In genomic region chrII:8071801-8072544, ce11 we compare ENCODE assay signal across 6 worm cellular contexts.
TF ChIP-seq lines count a peak whose summit lies in the region.

No protein-coding gene starts in this region.

TF ChIP-seq in whole organism, L1 larva, 84 proteins besides CTCF, POLR2A, EP300 and RAD21 (continued from another document and continues in another):
- TF ChIP-seq sup-37 (GFP tag; optimal IDR thresholded peaks at IDR 0.05; lab: Kevin White, UChicago) = peak; percentile 4
- peak; percentile 85 for TF ChIP-seq fkh-8 (tag; optimal IDR thresholded peaks at IDR 0.05; lab: Kevin White, UChicago)
- TF ChIP-seq swsn-7 (tag; optimal IDR thresholded peaks at IDR 0.05; lab: Kevin White, UChicago) = peak; percentile 54
- TF ChIP-seq F16B12.6 (tag; optimal IDR thresholded peaks at IDR 0.05; lab: Kevin White, UChicago) = no peak
- peak in 1 of 3 experiments; percentile 33 for TF ChIP-seq ceh-82 (tag; optimal IDR thresholded peaks at IDR 0.05; lab: Kevin White, UChicago)
- TF ChIP-seq grh-1 (GFP tag; IDR thresholded peaks at IDR 0.05; lab: Robert Waterston, UW) = no peak
- no peak for TF ChIP-seq aly-2 (tag; optimal IDR thresholded peaks at IDR 0.05; lab: Kevin White, UChicago)
- TF ChIP-seq fos-1 (tag; optimal IDR thresholded peaks at IDR 0.05; lab: Kevin White, UChicago) = no peak
- no peak for TF ChIP-seq ceh-90 (tag; optimal IDR thresholded peaks at IDR 0.05; lab: Kevin White, UChicago)
- peak; percentile 73 for TF ChIP-seq snu-23 (GFP tag; optimal IDR thresholded peaks at IDR 0.05; lab: Kevin White, UChicago)
- TF ChIP-seq nhr-85 (tag; lab: Kevin White, UChicago) = peak; percentile 44
- TF ChIP-seq mep-1 (tag; optimal IDR thresholded peaks at IDR 0.05; lab: Kevin White, UChicago) = peak; percentile 72
- no peak for TF ChIP-seq zip-4 (GFP tag; optimal IDR thresholded peaks at IDR 0.05; lab: Kevin White, UChicago)
- TF ChIP-seq snpc-4 (tag; optimal IDR thresholded peaks at IDR 0.05; lab: Kevin White, UChicago) = no peak
- TF ChIP-seq pax-3 (tag; optimal IDR thresholded peaks at IDR 0.05; lab: Kevin White, UChicago) = peak; percentile 13
- TF ChIP-seq C04F5.9 (tag; optimal IDR thresholded peaks at IDR 0.05; lab: Kevin White, UChicago) = no peak
- TF ChIP-seq dpl-1 (GFP tag; optimal IDR thresholded peaks at IDR 0.05; lab: Kevin White, UChicago) = peak in 2 of 3 experiments; percentile 4 to 38
- TF ChIP-seq alr-1 (tag; optimal IDR thresholded peaks at IDR 0.05; lab: Kevin White, UChicago; ENCODE audit: borderline replicate concordance) = no peak
- TF ChIP-seq nhr-20 (tag; optimal IDR thresholded peaks at IDR 0.05; lab: Kevin White, UChicago) = peak; percentile 69
- no peak for TF ChIP-seq ama-1 (optimal IDR thresholded peaks at IDR 0.05; lab: Kevin White, UChicago)
- TF ChIP-seq nhr-84 (tag; optimal IDR thresholded peaks at IDR 0.05; lab: Kevin White, UChicago) = no peak
- no peak for TF ChIP-seq unc-62 (GFP tag; optimal IDR thresholded peaks at IDR 0.05; lab: Kevin White, UChicago)

TF ChIP-seq in whole organism, L2 larva, 48 proteins besides CTCF, POLR2A, EP300 and RAD21 (continued from another document and continues in another):
- TF ChIP-seq sma-9 (GFP tag; optimal IDR thresholded peaks at IDR 0.05; lab: Kevin White, UChicago) (peak; percentile 91), sma-9 (tag; optimal IDR thresholded peaks at IDR 0.05; lab: Kevin White, UChicago) (no peak), mdl-1 (tag; optimal IDR thresholded peaks at IDR 0.05; lab: Kevin White, UChicago) (peak in 1 of 2 experiments; percentile 83), gmeb-1 (tag; optimal IDR thresholded peaks at IDR 0.05; lab: Kevin White, UChicago) (no peak), blmp-1 (tag; optimal IDR thresholded peaks at IDR 0.05; lab: Kevin White, UChicago; ENCODE audit: insufficient read depth) (peak; percentile 39), unc-55 (GFP tag; optimal IDR thresholded peaks at IDR 0.05; lab: Kevin White, UChicago) (peak; percentile 45), C34F6.9 (tag; optimal IDR thresholded peaks at IDR 0.05; lab: Kevin White, UChicago) (peak; percentile 81), aly-2 (tag; optimal IDR thresholded peaks at IDR 0.05; lab: Kevin White, UChicago) (no peak), nhr-12 (tag; optimal IDR thresholded peaks at IDR 0.05; lab: Kevin White, UChicago) (no peak), ZK546.5 (tag; optimal IDR thresholded peaks at IDR 0.05; lab: Kevin White, UChicago) (no peak), lin-11 (tag; optimal IDR thresholded peaks at IDR 0.05; lab: Kevin White, UChicago) (no peak), fos-1 (tag; optimal IDR thresholded peaks at IDR 0.05; lab: Kevin White, UChicago) (peak; percentile 26), elt-3 (tag; optimal IDR thresholded peaks at IDR 0.05; lab: Kevin White, UChicago) (no peak), ceh-82 (tag; optimal IDR thresholded peaks at IDR 0.05; lab: Kevin White, UChicago) (no peak), unc-62 (GFP tag; optimal IDR thresholded peaks at IDR 0.05; lab: Kevin White, UChicago) (peak; percentile 63), nhr-6 (tag; optimal IDR thresholded peaks at IDR 0.05; lab: Kevin White, UChicago) (peak; percentile 45), nhr-10 (tag; optimal IDR thresholded peaks at IDR 0.05; lab: Kevin White, UChicago) (no peak), unc-39 (tag; optimal IDR thresholded peaks at IDR 0.05; lab: Kevin White, UChicago) (no peak), peb-1 (tag; optimal IDR thresholded peaks at IDR 0.05; lab: Kevin White, UChicago) (no peak), nhr-11 (tag; optimal IDR thresholded peaks at IDR 0.05; lab: Kevin White, UChicago) (no peak), nhr-25 (tag; optimal IDR thresholded peaks at IDR 0.05; lab: Kevin White, UChicago) (peak; percentile 63), nhr-129 (tag; optimal IDR thresholded peaks at IDR 0.05; lab: Kevin White, UChicago) (peak; percentile 80), lsy-2 (tag; optimal IDR thresholded peaks at IDR 0.05; lab: Kevin White, UChicago) (peak in 1 of 2 experiments; percentile 80)

TF ChIP-seq in whole organism, L3 larva, 47 proteins besides CTCF, POLR2A, EP300 and RAD21 (continued from another document):
- TF ChIP-seq tbx-2 (tag; optimal IDR thresholded peaks at IDR 0.05; lab: Kevin White, UChicago) (peak; percentile 1), pqm-1 (tag; optimal IDR thresholded peaks at IDR 0.05; lab: Kevin White, UChicago) (no peak), snpc-4 (tag; optimal IDR thresholded peaks at IDR 0.05; lab: Kevin White, UChicago) (no peak), nhr-43 (tag; optimal IDR thresholded peaks at IDR 0.05; lab: Kevin White, UChicago; ENCODE audit: poor library complexity, severe bottlenecking) (peak; percentile 56), ceh-9 (tag; optimal IDR thresholded peaks at IDR 0.05; lab: Kevin White, UChicago) (no peak), elt-2 (tag; optimal IDR thresholded peaks at IDR 0.05; lab: Kevin White, UChicago) (no peak), elt-3 (tag; optimal IDR thresholded peaks at IDR 0.05; lab: Kevin White, UChicago) (no peak), mdl-1 (tag; optimal IDR thresholded peaks at IDR 0.05; lab: Kevin White, UChicago) (peak; percentile 55), eor-1 (tag; optimal IDR thresholded peaks at IDR 0.05; lab: Kevin White, UChicago) (no peak), elt-1 (tag; optimal IDR thresholded peaks at IDR 0.05; lab: Kevin White, UChicago) (no peak), egl-27 (tag; optimal IDR thresholded peaks at IDR 0.05; lab: Kevin White, UChicago) (peak; percentile 22), ceh-28 (tag; optimal IDR thresholded peaks at IDR 0.05; lab: Kevin White, UChicago) (no peak), pha-4 (tag; optimal IDR thresholded peaks at IDR 0.05; lab: Kevin White, UChicago) (peak; percentile 69), nhr-67 (tag; optimal IDR thresholded peaks at IDR 0.05; lab: Kevin White, UChicago) (no peak), ztf-4 (tag; optimal IDR thresholded peaks at IDR 0.05; lab: Kevin White, UChicago) (no peak)

TF ChIP-seq in whole organism, L4 larva, 104 proteins besides CTCF, POLR2A, EP300 and RAD21 (continued from another document and continues in another):
- peak; percentile 58; the same call in 1 of the 2 replicates for TF ChIP-seq hmg-1.1 (GFP tag; IDR thresholded peaks at IDR 0.05; lab: Robert Waterston, UW)
- TF ChIP-seq jun-1 (tag; optimal IDR thresholded peaks at IDR 0.05; lab: Kevin White, UChicago) = no peak
- no peak for TF ChIP-seq pha-4 (GFP tag; IDR thresholded peaks at IDR 0.05; lab: Robert Waterston, UW)
- TF ChIP-seq pha-4 (tag; optimal IDR thresholded peaks at IDR 0.05; lab: Kevin White, UChicago) = no peak
- no peak for TF ChIP-seq ceh-32 (tag; optimal IDR thresholded peaks at IDR 0.05; lab: Kevin White, UChicago; ENCODE audit: poor library complexity)
- TF ChIP-seq ces-1 (GFP tag; optimal IDR thresholded peaks at IDR 0.05; lab: Kevin White, UChicago) = no peak
- peak; percentile 81 for TF ChIP-seq nhr-48 (tag; optimal IDR thresholded peaks at IDR 0.05; lab: Kevin White, UChicago)
- no peak for TF ChIP-seq F26F4.8 (GFP tag; conservative IDR thresholded peaks at IDR 0.05; lab: Robert Waterston, UW)
- TF ChIP-seq Y75B8A.6 (GFP tag; IDR thresholded peaks at IDR 0.05; lab: Robert Waterston, UW) = no peak
- TF ChIP-seq nhr-237 (tag; optimal IDR thresholded peaks at IDR 0.05; lab: Kevin White, UChicago) = no peak
- no peak for TF ChIP-seq unc-39 (tag; optimal IDR thresholded peaks at IDR 0.05; lab: Kevin White, UChicago)
- no peak for TF ChIP-seq saeg-2 (GFP tag; IDR thresholded peaks at IDR 0.05; lab: Robert Waterston, UW)
- TF ChIP-seq mdl-1 (tag; optimal IDR thresholded peaks at IDR 0.05; lab: Kevin White, UChicago) = peak; percentile 24 to 67
- TF ChIP-seq snpc-1.2 (GFP tag; IDR thresholded peaks at IDR 0.05; lab: Robert Waterston, UW) = no peak
- no peak for TF ChIP-seq fos-1 (tag; optimal IDR thresholded peaks at IDR 0.05; lab: Kevin White, UChicago)
- no peak for TF ChIP-seq daf-19 (GFP tag; conservative IDR thresholded peaks at IDR 0.05; lab: Robert Waterston, UW)
- TF ChIP-seq hif-1 (tag; optimal IDR thresholded peaks at IDR 0.05; lab: Kevin White, UChicago) = peak in 1 of 2 experiments; percentile 41
- no peak for TF ChIP-seq arid-1 (GFP tag; conservative IDR thresholded peaks at IDR 0.05; lab: Robert Waterston, UW)
- TF ChIP-seq ceh-20 (GFP tag; IDR thresholded peaks at IDR 0.05; lab: Robert Waterston, UW) = peak; percentile 74; the same call in 1 of the 2 replicates
- peak; percentile 94 for TF ChIP-seq hlh-30 (tag; optimal IDR thresholded peaks at IDR 0.05; lab: Kevin White, UChicago; ENCODE audit: insufficient read depth)
- no peak for TF ChIP-seq ceh-44 (GFP tag; IDR thresholded peaks at IDR 0.05; lab: Robert Waterston, UW)
- no peak for TF ChIP-seq zip-2 (tag; optimal IDR thresholded peaks at IDR 0.05; lab: Kevin White, UChicago)
- peak in 1 of 2 experiments; percentile 63 for TF ChIP-seq daf-16 (GFP tag; optimal IDR thresholded peaks at IDR 0.05; lab: Kevin White, UChicago)
- TF ChIP-seq daf-16 (tag; optimal IDR thresholded peaks at IDR 0.05; lab: Kevin White, UChicago) = no peak
- peak; percentile 54 for TF ChIP-seq nhr-11 (tag; optimal IDR thresholded peaks at IDR 0.05; lab: Kevin White, UChicago)
- TF ChIP-seq ceh-82 (tag; optimal IDR thresholded peaks at IDR 0.05; lab: Kevin White, UChicago) = no peak
- no peak for TF ChIP-seq set-16 (GFP tag; IDR thresholded peaks at IDR 0.05; lab: Robert Waterston, UW)

TF ChIP-seq in whole organism, late embryonic, 69 proteins besides CTCF, POLR2A, EP300 and RAD21 (continued from another document):
- no peak for TF ChIP-seq sdc-2 (tag; optimal IDR thresholded peaks at IDR 0.05; lab: Kevin White, UChicago)
- TF ChIP-seq ceh-30 (tag; optimal IDR thresholded peaks at IDR 0.05; lab: Kevin White, UChicago) = no peak
- TF ChIP-seq ceh-34 (tag; optimal IDR thresholded peaks at IDR 0.05; lab: Kevin White, UChicago) = peak; percentile 84
- no peak for TF ChIP-seq gmeb-2 (tag; optimal IDR thresholded peaks at IDR 0.05; lab: Kevin White, UChicago)
- TF ChIP-seq hlh-8 (tag; optimal IDR thresholded peaks at IDR 0.05; lab: Kevin White, UChicago) = no peak
- peak; percentile 85 for TF ChIP-seq hlh-30 (tag; optimal IDR thresholded peaks at IDR 0.05; lab: Kevin White, UChicago; ENCODE audit: insufficient read depth)
TF ChIP-seq in whole organism, late embryonic: peak in this region for 8.

TF ChIP-seq in whole organism, young adult, 124 proteins besides CTCF, POLR2A, EP300 and RAD21 (continued from another document):
- TF ChIP-seq Y53G8AR.9 (GFP tag; conservative IDR thresholded peaks at IDR 0.05; lab: Robert Waterston, UW) = no peak
- no peak for TF ChIP-seq ztf-25 (GFP tag; IDR thresholded peaks at IDR 0.05; lab: Robert Waterston, UW)
- TF ChIP-seq tbp1 (GFP tag; optimal IDR thresholded peaks at IDR 0.05; lab: Kevin White, UChicago) = no peak
